Fruit fly (Drosophila melanogaster) whole organism, embryonic: ENCODE measurements around the gene CG34288.

Experiments used
- Aef1 ChIP-seq: fragments of 200-800 bp; sonication (Bioruptor generic); IDR thresholded peaks from 3 replicates; pipeline ENCODE4 v1.3.6; 2022; ENCODE audit warnings: missing biosample characterization, missing genetic modification characterization
- C15 ChIP-seq: fragments of 200-800 bp; sonication (Bioruptor generic); IDR thresholded peaks from 3 replicates; pipeline ENCODE4 v1.3.6; 2022; ENCODE audit warnings: missing biosample characterization, missing genetic modification characterization
- CG1024 ChIP-seq: fragments of 200-800 bp; sonication (Bioruptor generic); IDR thresholded peaks from 2 replicates; pipeline ENCODE4 v1.3.6; 2022; ENCODE audit warnings: missing biosample characterization, missing genetic modification characterization
- CG10274 ChIP-seq: fragments of 200-800 bp; sonication (Bioruptor generic); optimal IDR thresholded peaks from 3 replicates; lab custom pipeline; 2017; ENCODE audit warnings: missing biosample characterization, mild to moderate bottlenecking, missing genetic modification characterization
- CG10366 ChIP-seq: fragments of 200-800 bp; sonication (Bioruptor generic); IDR thresholded peaks from 2 replicates; pipeline ENCODE4 v1.3.6; 2022; ENCODE audit warnings: missing biosample characterization, missing genetic modification characterization
- CG10565 ChIP-seq: fragments of 200-800 bp; sonication (Bioruptor generic); optimal IDR thresholded peaks from 3 replicates; lab custom pipeline; 2016; ENCODE audit warnings: missing biosample characterization, mild to moderate bottlenecking, missing genetic modification characterization
- CG11085 ChIP-seq: fragments of 200-800 bp; sonication (Bioruptor generic); IDR thresholded peaks from 2 replicates; pipeline ENCODE4 v1.3.6; 2022; ENCODE audit warnings: missing biosample characterization, missing genetic modification characterization
- CG14050 ChIP-seq: fragments of 200-800 bp; sonication (Bioruptor generic); IDR thresholded peaks from 3 replicates; pipeline ENCODE4 v1.3.6; 2022; ENCODE audit warnings: missing biosample characterization, missing genetic modification characterization
- CG14441 ChIP-seq: fragments of 200-800 bp; sonication (Bioruptor generic); IDR thresholded peaks from 2 replicates; pipeline ENCODE4 v1.3.6; 2022; ENCODE audit warnings: missing biosample characterization, missing genetic modification characterization
- CG16863 ChIP-seq: fragments of 200-800 bp; sonication (Bioruptor generic); optimal IDR thresholded peaks from 3 replicates; lab custom pipeline; 2016; ENCODE audit warnings: missing biosample characterization, missing genetic modification characterization
- CG18619 ChIP-seq: fragments of 200-800 bp; sonication (Bioruptor generic); optimal IDR thresholded peaks from 3 replicates; lab custom pipeline; 2017; ENCODE audit warnings: missing biosample characterization, mild to moderate bottlenecking, missing genetic modification characterization
- CG3163 ChIP-seq: fragments of 200-800 bp; sonication (Bioruptor generic); optimal IDR thresholded peaks from 3 replicates; lab custom pipeline; 2016; ENCODE audit warnings: missing biosample characterization, missing genetic modification characterization
- CG34376 ChIP-seq: fragments of 200-800 bp; sonication (Bioruptor generic); optimal IDR thresholded peaks from 2 replicates; lab custom pipeline; 2018; ENCODE audit warnings: missing biosample characterization, mild to moderate bottlenecking, missing genetic modification characterization
- CG6813 ChIP-seq: fragments of 200-800 bp; sonication (Bioruptor generic); optimal IDR thresholded peaks from 2 replicates; lab custom pipeline; 2017; ENCODE audit warnings: missing biosample characterization, missing genetic modification characterization, mild to moderate bottlenecking, moderate library complexity, missing genetic modification reagents
- CG6854 ChIP-seq: fragments of 200-800 bp; sonication (Bioruptor generic); optimal IDR thresholded peaks from 3 replicates; lab custom pipeline; 2017; ENCODE audit warnings: missing biosample characterization, mild to moderate bottlenecking, missing genetic modification characterization
- CG7372 ChIP-seq: fragments of 200-800 bp; sonication (Bioruptor generic); IDR thresholded peaks from 2 replicates; pipeline ENCODE4 v1.3.6; 2022; ENCODE audit warnings: missing biosample characterization, missing genetic modification characterization
- CG8089 ChIP-seq: fragments of 200-800 bp; sonication (Bioruptor generic); optimal IDR thresholded peaks from 3 replicates; lab custom pipeline; 2016; ENCODE audit warnings: missing biosample characterization, missing genetic modification characterization
- CG9437 ChIP-seq: fragments of 200-800 bp; sonication (Bioruptor generic); optimal IDR thresholded peaks from 2 replicates; lab custom pipeline; 2018; ENCODE audit warnings: missing biosample characterization, mild to moderate bottlenecking, missing genetic modification characterization
- CTCF ChIP-seq: fragments of 200-800 bp; sonication (Bioruptor generic); optimal IDR thresholded peaks from 2 replicates; lab custom pipeline; 2017; ENCODE audit warnings: missing biosample characterization, mild to moderate bottlenecking, missing genetic modification characterization, moderate library complexity
- Camta ChIP-seq: fragments of 200-800 bp; sonication (Bioruptor generic); optimal IDR thresholded peaks from 2 replicates; lab custom pipeline; 2016; ENCODE audit warnings: missing biosample characterization, missing genetic modification characterization
- CkIIα-i1 ChIP-seq: fragments of 200-800 bp; sonication (Bioruptor generic); IDR thresholded peaks from 2 replicates; pipeline ENCODE4 v1.3.6; 2022; ENCODE audit warnings: missing biosample characterization, missing genetic modification characterization
- Dfd ChIP-seq, 2 experiments: fragments of >200 bp; optimal IDR thresholded peaks; 2 replicates each; lab custom pipeline; 2017; ENCODE audit warnings: missing biosample characterization in 2 of 2, missing genetic modification characterization in 2 of 2
- Ets65A ChIP-seq: fragments of 200-800 bp; sonication (Bioruptor generic); peaks from one replicate; lab custom pipeline; 2016; ENCODE audit warnings: missing biosample characterization, missing genetic modification characterization
- Fer3 ChIP-seq: fragments of 200-800 bp; sonication (Bioruptor generic); optimal IDR thresholded peaks from 2 replicates; lab custom pipeline; 2018; ENCODE audit warnings: missing biosample characterization, mild to moderate bottlenecking, missing genetic modification characterization, moderate library complexity
- H2.0 ChIP-seq: fragments of 200-800 bp; sonication (Bioruptor generic); IDR thresholded peaks from 2 replicates; pipeline ENCODE4 v1.3.6; 2022; ENCODE audit warnings: missing biosample characterization, missing genetic modification characterization
- HmgD ChIP-seq: fragments of 200-800 bp; sonication (Bioruptor generic); optimal IDR thresholded peaks from 3 replicates; lab custom pipeline; 2016; ENCODE audit warnings: missing biosample characterization, missing genetic modification characterization
- Max ChIP-seq: fragments of 200-800 bp; sonication (Bioruptor generic); optimal IDR thresholded peaks from 2 replicates; lab custom pipeline; 2016; ENCODE audit warnings: missing biosample characterization, mild to moderate bottlenecking, missing genetic modification characterization
- Nf-YB ChIP-seq: fragments of 200-800 bp; sonication (Bioruptor generic); optimal IDR thresholded peaks from 3 replicates; lab custom pipeline; 2019; ENCODE audit warnings: missing biosample characterization, mild to moderate bottlenecking, missing genetic modification characterization, moderate library complexity
- NfI ChIP-seq: fragments of 200-800 bp; sonication (Bioruptor generic); optimal IDR thresholded peaks from 3 replicates; lab custom pipeline; 2018; ENCODE audit warnings: missing biosample characterization, mild to moderate bottlenecking, missing genetic modification characterization, moderate library complexity
- Optix ChIP-seq: fragments of 200-800 bp; sonication (Bioruptor generic); IDR thresholded peaks from 3 replicates; pipeline ENCODE4 v1.3.6; 2022; ENCODE audit warnings: missing biosample characterization, missing genetic modification characterization
- Stat92E ChIP-seq, 3 experiments: fragments of >200 bp in 2 of 3; fragments of 200-800 bp in 1 of 3; sonication (Bioruptor generic) in 1 of 3; optimal IDR thresholded peaks; 2 replicates each; lab custom pipeline; 2017 to 2019; ENCODE audit warnings: missing biosample characterization in 3 of 3, missing genetic modification characterization in 3 of 3, mild to moderate bottlenecking in 1 of 3, moderate library complexity in 1 of 3
- Trl ChIP-seq, 3 experiments: fragments of >200 bp in 2 of 3; fragments of 200-800 bp in 1 of 3; sonication (Bioruptor generic) in 1 of 3; optimal IDR thresholded peaks; 2 replicates in 1 of 3; 3 replicates in 2 of 3; lab custom pipeline; 2016 to 2017; ENCODE audit warnings: missing biosample characterization in 1 of 3, missing genetic modification characterization in 1 of 3
- Vsx1 ChIP-seq: fragments of 200-800 bp; sonication (Bioruptor generic); optimal IDR thresholded peaks from 2 replicates; lab custom pipeline; 2017; ENCODE audit warnings: missing biosample characterization, mild to moderate bottlenecking, missing genetic modification characterization, missing genetic modification reagents
- cato ChIP-seq: fragments of 200-800 bp; sonication (Bioruptor generic); optimal IDR thresholded peaks from 2 replicates; lab custom pipeline; 2016; ENCODE audit warnings: missing biosample characterization, missing genetic modification characterization, borderline replicate concordance
- caup ChIP-seq: fragments of 200-800 bp; sonication (Bioruptor generic); optimal IDR thresholded peaks from 3 replicates; lab custom pipeline; 2017; ENCODE audit warnings: missing biosample characterization, mild to moderate bottlenecking, missing genetic modification characterization, moderate library complexity; ENCODE audit not compliant: severe bottlenecking
- da ChIP-seq: fragments of 200-800 bp; sonication (Bioruptor generic); optimal IDR thresholded peaks from 2 replicates; lab custom pipeline; 2016; ENCODE audit warnings: missing biosample characterization, missing genetic modification characterization
- danr ChIP-seq: fragments of 200-800 bp; sonication (Bioruptor generic); IDR thresholded peaks from 2 replicates; pipeline ENCODE4 v1.3.6; 2022; ENCODE audit warnings: missing biosample characterization, missing genetic modification characterization
- dmrt11E ChIP-seq: fragments of 200-800 bp; sonication (Bioruptor generic); optimal IDR thresholded peaks from 3 replicates; lab custom pipeline; 2018; ENCODE audit warnings: missing biosample characterization, mild to moderate bottlenecking, missing genetic modification characterization, moderate library complexity
- dysf ChIP-seq: fragments of 200-800 bp; sonication (Bioruptor generic); IDR thresholded peaks from 3 replicates; pipeline ENCODE4 v1.3.6; 2022; ENCODE audit warnings: missing biosample characterization, missing genetic modification characterization
- emc ChIP-seq: fragments of 200-800 bp; sonication (Bioruptor generic); optimal IDR thresholded peaks from 2 replicates; lab custom pipeline; 2016; ENCODE audit warnings: missing biosample characterization, missing genetic modification characterization
- fd64A ChIP-seq: fragments of 200-800 bp; sonication (Bioruptor generic); optimal IDR thresholded peaks from 3 replicates; lab custom pipeline; 2018; ENCODE audit warnings: missing biosample characterization, mild to moderate bottlenecking, missing genetic modification characterization
- gro ChIP-seq: fragments of 200-800 bp; sonication (Bioruptor generic); optimal IDR thresholded peaks from 2 replicates; lab custom pipeline; 2016; ENCODE audit warnings: missing biosample characterization, missing genetic modification characterization
- jigr1 ChIP-seq: fragments of 200-800 bp; sonication (Bioruptor generic); IDR thresholded peaks from 3 replicates; pipeline ENCODE4 v1.3.6; 2022; ENCODE audit warnings: missing biosample characterization, missing genetic modification characterization
- jumu ChIP-seq: fragments of 200-800 bp; sonication (Bioruptor generic); optimal IDR thresholded peaks from 3 replicates; lab custom pipeline; 2016; ENCODE audit warnings: missing biosample characterization, missing genetic modification characterization
- oc ChIP-seq: fragments of 200-800 bp; sonication (Bioruptor generic); optimal IDR thresholded peaks from 2 replicates; lab custom pipeline; 2018; ENCODE audit warnings: missing biosample characterization, mild to moderate bottlenecking, missing genetic modification characterization, moderate library complexity
- pnt ChIP-seq: fragments of 200-800 bp; sonication (Bioruptor generic); optimal IDR thresholded peaks from 3 replicates; lab custom pipeline; 2016; ENCODE audit warnings: missing biosample characterization, missing genetic modification characterization
- repo ChIP-seq: fragments of 200-800 bp; sonication (Bioruptor generic); optimal IDR thresholded peaks from 2 replicates; lab custom pipeline; 2016; ENCODE audit warnings: missing biosample characterization, missing genetic modification characterization
- slbo ChIP-seq: fragments of 200-800 bp; sonication (Bioruptor generic); IDR thresholded peaks from 2 replicates; pipeline ENCODE4 v1.3.6; 2022; ENCODE audit warnings: missing biosample characterization, missing genetic modification characterization
- slp2 ChIP-seq: fragments of 200-800 bp; sonication (Bioruptor generic); optimal IDR thresholded peaks from 2 replicates; lab custom pipeline; 2016; ENCODE audit warnings: missing biosample characterization, missing genetic modification characterization
- vvl ChIP-seq: fragments of 200-800 bp; sonication (Bioruptor generic); IDR thresholded peaks from 2 replicates; pipeline ENCODE4 v1.3.6; 2022; ENCODE audit warnings: missing biosample characterization, missing genetic modification characterization
- yki ChIP-seq: fragments of >200 bp; optimal IDR thresholded peaks from 3 replicates; lab custom pipeline; 2018

The CG34288 gene

dm6 chr3R:22468829-22469487 is 21.9 kb upstream of the CG34288 start:
- TF ChIP-seq CG1024 (GFP tag; lab: Robert Waterston, UW) = peak; percentile 61
- no peak for TF ChIP-seq CTCF
- peak; percentile 71 for TF ChIP-seq CG3163 (GFP tag; lab: Kevin White, UChicago)
- TF ChIP-seq CG6813 (GFP tag; lab: Kevin White, UChicago) = peak; percentile 80
- TF ChIP-seq CG9437 (GFP tag; lab: Kevin White, UChicago) = peak; percentile 62
- TF ChIP-seq CG10274 (GFP tag; lab: Kevin White, UChicago) = peak; percentile 98
- peak; percentile 33; the same call in 1 of the 2 replicates for TF ChIP-seq CkIIα-i1 (GFP tag; lab: Robert Waterston, UW)
- TF ChIP-seq CG34376 (GFP tag; lab: Kevin White, UChicago) = peak; percentile 90
- TF ChIP-seq CG11085 (GFP tag; lab: Robert Waterston, UW) = peak; percentile 57
- peak; percentile 64; the same call in 2 of the 3 replicates for TF ChIP-seq jigr1 (GFP tag; lab: Robert Waterston, UW)
- TF ChIP-seq Optix (GFP tag; lab: Robert Waterston, UW) = peak; percentile 81
- no peak for TF ChIP-seq Dfd (GFP tag; optimal IDR thresholded peaks at IDR 0.05; lab: Kevin White, UChicago)
- peak; percentile 89 for TF ChIP-seq vvl (GFP tag; lab: Robert Waterston, UW)
- TF ChIP-seq yki (lab: Kevin White, UChicago) = no peak
- peak; percentile 85 for TF ChIP-seq CG6854
- peak; percentile 82 for TF ChIP-seq CG16863 (GFP tag; lab: Kevin White, UChicago)
- peak; percentile 81 for TF ChIP-seq Max (GFP tag; lab: Kevin White, UChicago)
- peak; percentile 66 for TF ChIP-seq Nf-YB (GFP tag; lab: Kevin White, UChicago)
- peak; percentile 78 for TF ChIP-seq CG7372
- peak; percentile 84 for TF ChIP-seq CG14441 (GFP tag; lab: Robert Waterston, UW)
- peak; percentile 89 for TF ChIP-seq jumu (GFP tag; lab: Kevin White, UChicago)
- peak; percentile 91 for TF ChIP-seq slbo (GFP tag; lab: Robert Waterston, UW)
- no peak for TF ChIP-seq Stat92E (GFP tag; optimal IDR thresholded peaks at IDR 0.05; lab: Kevin White, UChicago)
- TF ChIP-seq fd64A = peak; percentile 51
- peak; percentile 81 for TF ChIP-seq H2.0 (GFP tag; lab: Robert Waterston, UW)
- peak; percentile 93 for TF ChIP-seq caup (GFP tag; lab: Kevin White, UChicago)
- peak; percentile 78 for TF ChIP-seq CG10366
- peak; percentile 89 for TF ChIP-seq dysf (GFP tag; lab: Robert Waterston, UW)
- peak; percentile 85 for TF ChIP-seq CG18619 (GFP tag; lab: Kevin White, UChicago)
- TF ChIP-seq Aef1 = peak; percentile 84
- peak; percentile 77 for TF ChIP-seq CG14050 (GFP tag; lab: Robert Waterston, UW)
- TF ChIP-seq Trl (optimal IDR thresholded peaks at IDR 0.05; lab: Kevin White, UChicago) = no peak
- TF ChIP-seq Trl (GFP tag; optimal IDR thresholded peaks at IDR 0.05; lab: Kevin White, UChicago) = peak; percentile 91
- peak; percentile 72 for TF ChIP-seq repo (GFP tag; lab: Kevin White, UChicago)
- TF ChIP-seq C15 = 0 out of 3 replicates have a peak, but pooled peaks have one; percentile 29
- TF ChIP-seq CG8089 (GFP tag; lab: Kevin White, UChicago) = peak; percentile 67
- peak; percentile 61; the same call in 1 of the 2 replicates for TF ChIP-seq danr
- TF ChIP-seq Camta (GFP tag; lab: Kevin White, UChicago) = peak; percentile 76
- TF ChIP-seq Ets65A (GFP tag; lab: Kevin White, UChicago) = peak; percentile 97
- peak; percentile 59 for TF ChIP-seq cato (GFP tag; lab: Kevin White, UChicago)
- TF ChIP-seq dmrt11E (tag; lab: Kevin White, UChicago) = no peak
- TF ChIP-seq da = peak; percentile 4
- peak; percentile 89 for TF ChIP-seq Fer3 (tag; lab: Kevin White, UChicago)
- TF ChIP-seq pnt = peak; percentile 85
- TF ChIP-seq emc = peak; percentile 78
- TF ChIP-seq oc = peak; percentile 75
- peak; percentile 42 for TF ChIP-seq HmgD (GFP tag; lab: Kevin White, UChicago)
- peak; percentile 87 for TF ChIP-seq NfI
- TF ChIP-seq CG10565 = peak; percentile 51
- no peak for TF ChIP-seq gro
- TF ChIP-seq slp2 = peak; percentile 85
- TF ChIP-seq Vsx1 (GFP tag; lab: Kevin White, UChicago) = peak; percentile 43
